Worm (Caenorhabditis elegans) whole organism, L1 larva: ENCODE data around the gene chil-12.
"Not testable (repeated sequence)": the region's sequence is repeated elsewhere in the genome, so short reads cannot be mapped to it uniquely, and the experiment has no call there.

Experiments used
- F16B12.6 ChIP-seq: fragments of 150-350 bp; optimal IDR thresholded peaks from 2 replicates; lab custom pipeline; 2014; ENCODE audit warnings: missing biosample characterization, missing genetic modification characterization
- ces-1 ChIP-seq: fragments of 150-350 bp; optimal IDR thresholded peaks from 2 replicates; lab custom pipeline; 2014; ENCODE audit warnings: missing biosample characterization, missing genetic modification reagents, missing genetic modification characterization
- elt-3 ChIP-seq, 6 experiments: fragments of 150-350 bp in 1 of 6; sonication (generic microtip); optimal IDR thresholded peaks; 2 replicates each; lab custom pipeline; 2017 to 2018; ENCODE audit warnings: missing biosample characterization in 6 of 6, missing genetic modification characterization in 6 of 6, inconsistent platforms in 1 of 6
- fkh-10 ChIP-seq: sonication (generic microtip); optimal IDR thresholded peaks from 2 replicates; lab custom pipeline; 2017; ENCODE audit warnings: missing biosample characterization, missing genetic modification reagents, missing genetic modification characterization
- grh-1 ChIP-seq: fragments of 200-800 bp; sonication (Bioruptor generic); IDR thresholded peaks from 2 replicates; pipeline ENCODE4 v1.3.6; 2022; ENCODE audit warnings: missing genetic modification reagents, missing genetic modification characterization, missing compliant biosample characterization
- lsy-2 ChIP-seq, 2 experiments: fragments of 150-350 bp; optimal IDR thresholded peaks; 2 replicates each; lab custom pipeline; 2014; ENCODE audit warnings: missing biosample characterization in 2 of 2, missing genetic modification characterization in 2 of 2
- nhr-77 ChIP-seq: fragments of 150-350 bp; optimal IDR thresholded peaks from 2 replicates; lab custom pipeline; 2014; ENCODE audit warnings: missing biosample characterization, missing genetic modification characterization
- ztf-11 ChIP-seq, 2 experiments: sonication (generic microtip); optimal IDR thresholded peaks; 2 replicates each; lab custom pipeline; 2016 to 2017; ENCODE audit warnings: missing genetic modification characterization in 2 of 2, missing biosample characterization in 1 of 2, missing compliant biosample characterization in 1 of 2

- not testable (repeated sequence) for TF ChIP-seq fkh-10 (GFP tag; lab: Kevin White, UChicago); grh-1 (GFP tag; lab: Robert Waterston, UW); elt-3 (tag; optimal IDR thresholded peaks at IDR 0.05; lab: Kevin White, UChicago); lsy-2 (tag; optimal IDR thresholded peaks at IDR 0.05; lab: Kevin White, UChicago); ces-1; ztf-11 (tag; optimal IDR thresholded peaks at IDR 0.05; lab: Kevin White, UChicago); F16B12.6; nhr-77 (tag; lab: Kevin White, UChicago)
Observed at ce11 chrV:15211869-15212268, 29.5 kb upstream of the chil-12 start, which contains the start of gene sri-24.
